Fruit fly (Drosophila melanogaster) whole organism, embryonic: Measurements from ENCODE around the gene CG16853.

ENCODE experiments used
- Aef1 ChIP-seq: fragments of 200-800 bp; sonication (Bioruptor generic); IDR thresholded peaks from 3 replicates; pipeline ENCODE4 v1.3.6; 2022; ENCODE audit warnings: missing biosample characterization, missing genetic modification characterization
- CG10147 ChIP-seq: fragments of 200-800 bp; sonication (Bioruptor generic); optimal IDR thresholded peaks from 2 replicates; lab custom pipeline; 2019; ENCODE audit warnings: missing biosample characterization, mild to moderate bottlenecking, missing genetic modification characterization, moderate library complexity
- CG10209 ChIP-seq: fragments of 200-800 bp; sonication (Bioruptor generic); optimal IDR thresholded peaks from 3 replicates; lab custom pipeline; 2017; ENCODE audit warnings: missing biosample characterization, mild to moderate bottlenecking, missing genetic modification characterization, missing genetic modification reagents
- CG1024 ChIP-seq: fragments of 200-800 bp; sonication (Bioruptor generic); IDR thresholded peaks from 2 replicates; pipeline ENCODE4 v1.3.6; 2022; ENCODE audit warnings: missing biosample characterization, missing genetic modification characterization
- CG12104 ChIP-seq: fragments of 200-800 bp; sonication (Bioruptor generic); optimal IDR thresholded peaks from 3 replicates; lab custom pipeline; 2016; ENCODE audit warnings: missing biosample characterization, missing genetic modification characterization
- CG14710 ChIP-seq: fragments of 200-800 bp; sonication (Bioruptor generic); optimal IDR thresholded peaks from 3 replicates; lab custom pipeline; 2019; ENCODE audit warnings: missing biosample characterization, mild to moderate bottlenecking, missing genetic modification characterization, moderate library complexity
- CG15514 ChIP-seq: fragments of 200-800 bp; sonication (Bioruptor generic); optimal IDR thresholded peaks from 3 replicates; lab custom pipeline; 2017; ENCODE audit warnings: missing biosample characterization, missing genetic modification characterization, mild to moderate bottlenecking, moderate library complexity, missing genetic modification reagents
- CG15696 ChIP-seq: fragments of 200-800 bp; sonication (Bioruptor generic); optimal IDR thresholded peaks from 2 replicates; lab custom pipeline; 2019; ENCODE audit warnings: missing biosample characterization, mild to moderate bottlenecking, missing genetic modification characterization, moderate library complexity
- CG1602 ChIP-seq: fragments of 200-800 bp; sonication (Bioruptor generic); optimal IDR thresholded peaks from 3 replicates; lab custom pipeline; 2016; ENCODE audit warnings: missing biosample characterization, missing genetic modification characterization
- CG16815 ChIP-seq: fragments of 200-800 bp; sonication (Bioruptor generic); optimal IDR thresholded peaks from 3 replicates; lab custom pipeline; 2017; ENCODE audit warnings: missing biosample characterization, mild to moderate bottlenecking, missing genetic modification characterization
- CG17361 ChIP-seq: fragments of 200-800 bp; sonication (Bioruptor generic); IDR thresholded peaks from 3 replicates; pipeline ENCODE4 v1.3.6; 2022; ENCODE audit warnings: missing biosample characterization, missing genetic modification characterization
- CG17612 ChIP-seq: fragments of 200-800 bp; sonication (Bioruptor generic); IDR thresholded peaks from 2 replicates; pipeline ENCODE4 v1.3.6; 2022; ENCODE audit warnings: missing biosample characterization, missing genetic modification characterization
- CG18011 ChIP-seq: fragments of 200-800 bp; sonication (Bioruptor generic); optimal IDR thresholded peaks from 2 replicates; lab custom pipeline; 2017; ENCODE audit warnings: missing biosample characterization, missing genetic modification characterization, mild to moderate bottlenecking, moderate library complexity, missing genotype
- CG2202 ChIP-seq: fragments of 200-800 bp; sonication (Bioruptor generic); optimal IDR thresholded peaks from 2 replicates; lab custom pipeline; 2018; ENCODE audit warnings: missing biosample characterization, mild to moderate bottlenecking, missing genetic modification characterization
- CG31388 ChIP-seq: fragments of 200-800 bp; sonication (Bioruptor generic); optimal IDR thresholded peaks from 2 replicates; lab custom pipeline; 2016; ENCODE audit warnings: missing biosample characterization, missing genetic modification characterization
- CG3847 ChIP-seq: fragments of 200-800 bp; sonication (Bioruptor generic); IDR thresholded peaks from 2 replicates; pipeline ENCODE4 v1.3.6; 2022; ENCODE audit warnings: missing biosample characterization, missing genetic modification characterization
- CG4617 ChIP-seq: fragments of 200-800 bp; sonication (Bioruptor generic); optimal IDR thresholded peaks from 3 replicates; lab custom pipeline; 2016; ENCODE audit warnings: missing biosample characterization, missing genetic modification characterization, borderline replicate concordance
- CG4854 ChIP-seq: fragments of 200-800 bp; sonication (Bioruptor generic); optimal IDR thresholded peaks from 2 replicates; lab custom pipeline; 2016; ENCODE audit warnings: missing biosample characterization, missing genetic modification characterization, inconsistent platforms
- CG6791 ChIP-seq: fragments of 200-800 bp; sonication (Bioruptor generic); IDR thresholded peaks from 3 replicates; pipeline ENCODE4 v1.3.6; 2022; ENCODE audit warnings: missing biosample characterization, missing genetic modification characterization; ENCODE audit not compliant: partially characterized antibody
- CG9876 ChIP-seq: fragments of 200-800 bp; sonication (Bioruptor generic); optimal IDR thresholded peaks from 2 replicates; lab custom pipeline; 2016; ENCODE audit warnings: missing biosample characterization, missing genetic modification characterization
- Dek ChIP-seq: fragments of 200-800 bp; sonication (Bioruptor generic); optimal IDR thresholded peaks from 3 replicates; lab custom pipeline; 2019; ENCODE audit warnings: missing biosample characterization, mild to moderate bottlenecking, missing genetic modification characterization, moderate library complexity
- Fer3 ChIP-seq: fragments of 200-800 bp; sonication (Bioruptor generic); optimal IDR thresholded peaks from 2 replicates; lab custom pipeline; 2018; ENCODE audit warnings: missing biosample characterization, mild to moderate bottlenecking, missing genetic modification characterization, moderate library complexity
- Gsc ChIP-seq: fragments of 200-800 bp; sonication (Bioruptor generic); IDR thresholded peaks from 2 replicates; pipeline ENCODE4 v1.3.6; 2022; ENCODE audit warnings: missing biosample characterization, missing genetic modification characterization
- H15 ChIP-seq: fragments of 200-800 bp; sonication (Bioruptor generic); IDR thresholded peaks from 3 replicates; pipeline ENCODE4 v1.3.6; 2022; ENCODE audit warnings: missing biosample characterization, missing genetic modification characterization
- Hand ChIP-seq: fragments of 200-800 bp; sonication (Bioruptor generic); optimal IDR thresholded peaks from 2 replicates; lab custom pipeline; 2017; ENCODE audit warnings: mild to moderate bottlenecking, missing biosample characterization, missing genetic modification reagents, missing genetic modification characterization
- Hsf ChIP-seq: fragments of 200-800 bp; sonication (Bioruptor generic); optimal IDR thresholded peaks from 3 replicates; lab custom pipeline; 2016; ENCODE audit warnings: missing biosample characterization, missing genetic modification characterization
- Mrtf ChIP-seq: fragments of 200-800 bp; sonication (Bioruptor generic); IDR thresholded peaks from 3 replicates; pipeline ENCODE4 v1.3.6; 2022; ENCODE audit warnings: missing biosample characterization, missing genetic modification characterization
- ac ChIP-seq: fragments of 200-800 bp; sonication (Bioruptor generic); optimal IDR thresholded peaks from 3 replicates; lab custom pipeline; 2017; ENCODE audit warnings: missing biosample characterization, mild to moderate bottlenecking, missing genetic modification characterization
- aop ChIP-seq: fragments of 200-800 bp; sonication (Bioruptor generic); IDR thresholded peaks from 2 replicates; pipeline ENCODE4 v1.3.6; 2022; ENCODE audit warnings: missing biosample characterization, missing genetic modification characterization
- bbx ChIP-seq: fragments of 200-800 bp; sonication (Bioruptor generic); IDR thresholded peaks from 2 replicates; pipeline ENCODE4 v1.3.6; 2022; ENCODE audit warnings: missing biosample characterization, missing genetic modification characterization; ENCODE audit not compliant: partially characterized antibody
- bigmax ChIP-seq: fragments of 200-800 bp; sonication (Bioruptor generic); optimal IDR thresholded peaks from 2 replicates; lab custom pipeline; 2018; ENCODE audit warnings: missing biosample characterization, mild to moderate bottlenecking, missing genetic modification characterization
- croc ChIP-seq: fragments of 200-800 bp; sonication (Bioruptor generic); conservative IDR thresholded peaks from 3 replicates; pipeline ENCODE4 v1.3.6; 2022; ENCODE audit warnings: missing biosample characterization, missing genetic modification characterization
- da ChIP-seq: fragments of 200-800 bp; sonication (Bioruptor generic); optimal IDR thresholded peaks from 2 replicates; lab custom pipeline; 2016; ENCODE audit warnings: missing biosample characterization, missing genetic modification characterization
- disco-r ChIP-seq: fragments of 200-800 bp; sonication (Bioruptor generic); optimal IDR thresholded peaks from 2 replicates; lab custom pipeline; 2016; ENCODE audit warnings: missing biosample characterization, missing genetic modification characterization
- dmrt99B ChIP-seq: fragments of 200-800 bp; sonication (Bioruptor generic); optimal IDR thresholded peaks from 2 replicates; lab custom pipeline; 2018; ENCODE audit warnings: missing biosample characterization, mild to moderate bottlenecking, missing genetic modification characterization, moderate library complexity
- grau ChIP-seq: fragments of 200-800 bp; optimal IDR thresholded peaks from 3 replicates; lab custom pipeline; 2019; ENCODE audit warnings: missing biosample characterization, mild to moderate bottlenecking, missing genetic modification characterization, moderate library complexity
- gro ChIP-seq: fragments of 200-800 bp; sonication (Bioruptor generic); optimal IDR thresholded peaks from 2 replicates; lab custom pipeline; 2016; ENCODE audit warnings: missing biosample characterization, missing genetic modification characterization
- gt ChIP-seq: fragments of 200-800 bp; sonication (Bioruptor generic); IDR thresholded peaks from 2 replicates; pipeline ENCODE4 v1.3.6; 2022; ENCODE audit warnings: missing biosample characterization, missing genetic modification characterization
- inv ChIP-seq: fragments of 200-800 bp; sonication (Bioruptor generic); IDR thresholded peaks from 2 replicates; pipeline ENCODE4 v1.3.6; 2022; ENCODE audit warnings: missing biosample characterization, missing genetic modification characterization; ENCODE audit not compliant: partially characterized antibody
- nmo ChIP-seq: fragments of 200-800 bp; sonication (Bioruptor generic); optimal IDR thresholded peaks from 2 replicates; lab custom pipeline; 2018; ENCODE audit warnings: missing biosample characterization, mild to moderate bottlenecking, missing genetic modification characterization, moderate library complexity
- pum ChIP-seq: fragments of 200-800 bp; sonication (Bioruptor generic); optimal IDR thresholded peaks from 2 replicates; lab custom pipeline; 2016; ENCODE audit warnings: missing biosample characterization, missing genetic modification characterization
- pzg ChIP-seq: fragments of 200-800 bp; sonication (Bioruptor generic); optimal IDR thresholded peaks from 3 replicates; lab custom pipeline; 2018; ENCODE audit warnings: missing biosample characterization, mild to moderate bottlenecking, missing genetic modification characterization, moderate library complexity
- shn ChIP-seq: fragments of 200-800 bp; sonication (Bioruptor generic); optimal IDR thresholded peaks from 3 replicates; lab custom pipeline; 2016; ENCODE audit warnings: missing biosample characterization, missing genetic modification characterization
- sob ChIP-seq: fragments of 200-800 bp; sonication (Bioruptor generic); IDR thresholded peaks from 2 replicates; pipeline ENCODE4 v1.3.6; 2022; ENCODE audit warnings: missing biosample characterization, missing genetic modification characterization
- tna ChIP-seq: fragments of 200-800 bp; sonication (Bioruptor generic); IDR thresholded peaks from 2 replicates; pipeline ENCODE4 v1.3.6; 2022; ENCODE audit warnings: missing biosample characterization, missing genetic modification characterization; ENCODE audit not compliant: partially characterized antibody
- ttk ChIP-seq: fragments of 200-800 bp; sonication (Bioruptor generic); IDR thresholded peaks from 2 replicates; pipeline ENCODE4 v2.1.2; 2022; ENCODE audit warnings: missing biosample characterization, missing genetic modification characterization
- twi ChIP-seq: fragments of 200-800 bp; optimal IDR thresholded peaks from 2 replicates; lab custom pipeline; 2019; ENCODE audit warnings: missing biosample characterization, mild to moderate bottlenecking, missing genetic modification characterization, moderate library complexity
- vvl ChIP-seq: fragments of 200-800 bp; sonication (Bioruptor generic); IDR thresholded peaks from 2 replicates; pipeline ENCODE4 v1.3.6; 2022; ENCODE audit warnings: missing biosample characterization, missing genetic modification characterization
- zfh1 ChIP-seq: fragments of 200-800 bp; sonication (Bioruptor generic); IDR thresholded peaks from 3 replicates; pipeline ENCODE4 v1.3.6; 2022; ENCODE audit warnings: missing biosample characterization, missing genetic modification characterization

The CG16853 gene

DNA sequence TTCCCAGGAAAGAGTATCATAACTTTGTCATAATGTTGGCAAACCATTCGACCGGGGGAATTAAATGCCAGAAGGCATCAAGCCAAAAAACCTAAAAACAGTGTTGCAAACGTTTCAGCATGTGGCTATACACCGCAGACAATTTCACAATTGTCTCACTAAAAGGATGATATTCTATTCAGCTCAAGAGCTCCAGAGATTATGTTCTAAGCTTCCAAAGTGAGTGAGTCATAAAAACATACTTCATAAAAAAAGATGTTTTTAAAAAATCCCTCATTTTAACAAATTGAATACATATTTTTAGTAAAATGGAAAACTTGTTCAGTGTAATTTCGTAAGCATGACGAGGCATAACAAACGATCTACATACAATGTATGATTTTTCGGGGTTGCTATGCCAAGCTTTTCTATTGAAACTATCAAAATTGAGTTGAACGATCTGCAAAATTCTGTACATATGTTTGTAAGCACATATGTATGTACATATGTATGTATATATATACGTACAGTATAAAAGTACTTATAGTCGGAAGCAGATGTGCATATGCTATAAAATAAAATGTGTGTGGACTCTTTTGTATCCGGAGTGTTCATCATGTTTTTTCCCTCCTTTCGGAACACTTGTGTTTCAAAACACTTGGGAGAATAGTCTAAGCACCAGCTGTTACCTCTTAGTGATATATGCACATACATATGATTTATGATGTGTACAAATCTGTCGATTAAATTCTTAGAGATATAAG is 27.0 kb upstream of the CG16853 start (continued):
- TF ChIP-seq CG16815 (GFP tag; lab: Kevin White, UChicago) (no peak), CG2202 (tag; lab: Kevin White, UChicago) (no peak), Fer3 (tag; lab: Kevin White, UChicago) (peak; percentile 84), Hand (no peak), gro (GFP tag; lab: Kevin White, UChicago) (peak; percentile 80), CG10209 (GFP tag; lab: Kevin White, UChicago) (peak; percentile 3), CG14710 (tag; lab: Kevin White, UChicago) (peak; percentile 58), pum (GFP tag; lab: Kevin White, UChicago) (peak; percentile 54), zfh1 (GFP tag; lab: Robert Waterston, UW) (peak; percentile 64), Dek (tag; lab: Kevin White, UChicago) (peak; percentile 67), CG31388 (peak; percentile 71), CG15514 (GFP tag; lab: Kevin White, UChicago) (peak; percentile 68), ac (GFP tag; lab: Kevin White, UChicago) (no peak), CG9876 (GFP tag; lab: Kevin White, UChicago) (peak; percentile 27), twi (tag; lab: Kevin White, UChicago) (peak; percentile 94), CG17361 (GFP tag; lab: Robert Waterston, UW) (peak; percentile 91), CG1024 (GFP tag; lab: Robert Waterston, UW) (no peak; the same call in 1 of the 2 replicates), shn (GFP tag; lab: Kevin White, UChicago) (peak; percentile 39), ttk (GFP tag; lab: Robert Waterston, UW) (peak; percentile 43), CG12104 (GFP tag; lab: Kevin White, UChicago) (peak; percentile 76), vvl (GFP tag; lab: Robert Waterston, UW) (peak; percentile 53), Gsc (GFP tag; lab: Robert Waterston, UW) (peak; percentile 51), bigmax (GFP tag; lab: Kevin White, UChicago) (no peak), CG6791 (GFP tag; lab: Robert Waterston, UW) (no peak), CG4854 (GFP tag; lab: Kevin White, UChicago) (peak; percentile 80), dmrt99B (tag; lab: Kevin White, UChicago) (peak; percentile 85), Mrtf (GFP tag; lab: Robert Waterston, UW) (peak; percentile 61), CG10147 (GFP tag; lab: Kevin White, UChicago) (peak; percentile 64), Aef1 (peak; percentile 81), nmo (GFP tag; lab: Kevin White, UChicago) (peak; percentile 86), pzg (GFP tag; lab: Kevin White, UChicago) (no peak), disco-r (peak; percentile 71), CG3847 (peak; percentile 40), sob (GFP tag; lab: Robert Waterston, UW) (peak; percentile 42), CG18011 (GFP tag; lab: Kevin White, UChicago) (no peak), inv (GFP tag; lab: Robert Waterston, UW) (no peak), CG4617 (GFP tag; lab: Kevin White, UChicago) (no peak), croc (GFP tag; lab: Robert Waterston, UW) (peak; percentile 47; the same call in 2 of the 3 replicates), H15 (GFP tag; lab: Robert Waterston, UW) (peak; percentile 75), aop (no peak), CG15696 (tag; lab: Kevin White, UChicago) (peak; percentile 48), Hsf (GFP tag; lab: Kevin White, UChicago) (peak; percentile 67), CG17612 (peak; percentile 71), bbx (no peak), CG1602 (GFP tag; lab: Kevin White, UChicago) (peak; percentile 50), grau (peak; percentile 38), tna (GFP tag; lab: Robert Waterston, UW) (no peak), gt (GFP tag; lab: Robert Waterston, UW) (no peak), da (GFP tag; lab: Kevin White, UChicago) (peak; percentile 48)
